Fruit fly (Drosophila melanogaster) whole organism, adult: ENCODE data around the gene ppk14.

Source experiments
- CG11617 ChIP-seq: fragments of 200-800 bp; sonication (Bioruptor generic); optimal IDR thresholded peaks from 2 replicates; lab custom pipeline; 2017; ENCODE audit warnings: mild to moderate bottlenecking, missing biosample characterization, missing genetic modification reagents, missing genetic modification characterization
- CG12768 ChIP-seq: fragments of 200-800 bp; sonication (Bioruptor generic); optimal IDR thresholded peaks from 2 replicates; lab custom pipeline; 2017; ENCODE audit warnings: missing biosample characterization, missing genetic modification characterization, mild to moderate bottlenecking, moderate library complexity, missing genetic modification reagents
- CG14711 ChIP-seq: fragments of 200-800 bp; sonication (Bioruptor generic); optimal IDR thresholded peaks from 2 replicates; lab custom pipeline; 2018; ENCODE audit warnings: missing biosample characterization, mild to moderate bottlenecking, missing genetic modification characterization, moderate library complexity
- CG1620 ChIP-seq: fragments of 200-800 bp; sonication (Bioruptor generic); optimal IDR thresholded peaks from 2 replicates; lab custom pipeline; 2016; ENCODE audit warnings: missing biosample characterization, missing genetic modification characterization
- CG33017 ChIP-seq: fragments of 200-800 bp; sonication (Bioruptor generic); optimal IDR thresholded peaks from 2 replicates; lab custom pipeline; 2018; ENCODE audit warnings: missing biosample characterization, mild to moderate bottlenecking, missing genetic modification characterization, moderate library complexity
- CG5204 ChIP-seq: fragments of 200-800 bp; sonication (Bioruptor generic); optimal IDR thresholded peaks from 2 replicates; lab custom pipeline; 2016; ENCODE audit warnings: missing biosample characterization, missing genetic modification characterization
- CG7045 ChIP-seq: fragments of 200-800 bp; sonication (Bioruptor generic); optimal IDR thresholded peaks from 2 replicates; lab custom pipeline; 2017; ENCODE audit warnings: missing biosample characterization, mild to moderate bottlenecking, missing genetic modification characterization
- CG7101 ChIP-seq: fragments of 200-800 bp; sonication (Bioruptor generic); optimal IDR thresholded peaks from 2 replicates; lab custom pipeline; 2018; ENCODE audit warnings: missing biosample characterization, mild to moderate bottlenecking, missing genetic modification characterization, moderate library complexity
- Clk ChIP-seq: fragments of 200-800 bp; sonication (Bioruptor generic); optimal IDR thresholded peaks from 2 replicates; lab custom pipeline; 2017; ENCODE audit warnings: missing biosample characterization, missing genetic modification characterization
- Crg-1 ChIP-seq: fragments of 200-800 bp; sonication (Bioruptor generic); optimal IDR thresholded peaks from 2 replicates; lab custom pipeline; 2016; ENCODE audit warnings: missing biosample characterization, missing genetic modification characterization
- Hr96 ChIP-seq: fragments of 200-800 bp; sonication (Bioruptor generic); optimal IDR thresholded peaks from 2 replicates; lab custom pipeline; 2016; ENCODE audit warnings: missing biosample characterization, missing genetic modification characterization
- Mnt ChIP-seq: fragments of 200-800 bp; sonication (Bioruptor generic); optimal IDR thresholded peaks from 2 replicates; lab custom pipeline; 2016; ENCODE audit warnings: missing biosample characterization, mild to moderate bottlenecking, missing genetic modification characterization
- bab1 ChIP-seq: fragments of 200-800 bp; sonication (Bioruptor generic); optimal IDR thresholded peaks from 3 replicates; lab custom pipeline; 2019; ENCODE audit warnings: missing biosample characterization, mild to moderate bottlenecking, missing genetic modification characterization, moderate library complexity
- cic ChIP-seq: fragments of 200-800 bp; sonication (Bioruptor generic); optimal IDR thresholded peaks from 2 replicates; lab custom pipeline; 2017; ENCODE audit warnings: missing biosample characterization, mild to moderate bottlenecking, missing genetic modification characterization, moderate library complexity
- cnc ChIP-seq, 2 experiments: fragments of >200 bp; optimal IDR thresholded peaks; 2 replicates each; lab custom pipeline; 2017
- kay ChIP-seq: fragments of 200-800 bp; sonication (Bioruptor generic); peaks from one replicate; lab custom pipeline; 2016; ENCODE audit warnings: missing biosample characterization, missing genetic modification characterization, borderline replicate concordance
- ovo ChIP-seq: fragments of 200-800 bp; sonication (Bioruptor generic); optimal IDR thresholded peaks from 2 replicates; lab custom pipeline; 2016; ENCODE audit warnings: missing biosample characterization, missing genetic modification characterization
- pad ChIP-seq: fragments of 200-800 bp; sonication (Bioruptor generic); optimal IDR thresholded peaks from 3 replicates; lab custom pipeline; 2017; ENCODE audit warnings: missing biosample characterization, missing genetic modification characterization, mild to moderate bottlenecking, moderate library complexity, missing genetic modification reagents
- tj ChIP-seq: fragments of 200-800 bp; sonication (Bioruptor generic); optimal IDR thresholded peaks from 3 replicates; lab custom pipeline; 2017; ENCODE audit warnings: missing biosample characterization, mild to moderate bottlenecking, missing genetic modification characterization, moderate library complexity
- toe ChIP-seq: fragments of 200-800 bp; sonication (Bioruptor generic); optimal IDR thresholded peaks from 2 replicates; lab custom pipeline; 2016; ENCODE audit warnings: missing biosample characterization, missing genetic modification characterization

The ppk14 gene

DNA sequence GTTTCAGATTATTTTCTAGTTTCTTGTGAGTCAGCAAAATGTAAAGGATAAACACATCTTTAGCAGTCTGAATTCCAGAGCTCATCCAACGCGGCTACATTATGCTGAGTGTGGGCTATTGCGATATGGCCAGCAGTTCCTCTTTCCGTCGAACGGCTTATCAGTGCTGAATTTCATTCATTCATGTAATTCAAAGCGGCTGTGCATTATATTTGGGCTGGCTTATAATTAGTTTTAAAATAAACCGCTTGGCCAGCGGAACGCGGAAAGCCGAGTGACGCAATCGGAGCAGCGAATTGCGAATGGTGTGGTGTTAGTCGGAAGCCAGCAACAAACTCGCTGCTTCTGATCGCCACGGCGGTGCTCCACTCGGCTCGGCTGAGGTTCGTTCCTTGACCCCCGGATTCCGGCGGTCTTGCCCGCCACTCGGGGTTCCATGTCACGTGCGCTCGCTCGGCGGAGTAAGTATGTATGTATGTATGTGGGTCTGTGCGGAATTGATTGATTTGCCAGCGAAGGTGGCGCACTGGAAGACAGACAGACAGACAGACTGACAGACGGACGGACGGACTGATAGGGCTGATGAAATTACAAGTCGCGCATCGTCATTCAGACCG lies 16.4 kb downstream of the ppk14 start:
- TF ChIP-seq tj (GFP tag; lab: Kevin White, UChicago) = peak; percentile 97
- no peak for TF ChIP-seq Clk
- peak; percentile 35 for TF ChIP-seq bab1 (GFP tag; lab: Kevin White, UChicago)

dm6 chr2L:6372088-6372487 lies 17.3 kb downstream of the ppk14 start, which contains the start of gene slam:
Gene slam (plus strand): TSS chr2L:6372388.
- TF ChIP-seq tj (GFP tag; lab: Kevin White, UChicago) (no peak), kay (no peak), cic (GFP tag; lab: Kevin White, UChicago) (no peak), Mnt (no peak), Crg-1 (GFP tag; lab: Kevin White, UChicago) (no peak)

DNA sequence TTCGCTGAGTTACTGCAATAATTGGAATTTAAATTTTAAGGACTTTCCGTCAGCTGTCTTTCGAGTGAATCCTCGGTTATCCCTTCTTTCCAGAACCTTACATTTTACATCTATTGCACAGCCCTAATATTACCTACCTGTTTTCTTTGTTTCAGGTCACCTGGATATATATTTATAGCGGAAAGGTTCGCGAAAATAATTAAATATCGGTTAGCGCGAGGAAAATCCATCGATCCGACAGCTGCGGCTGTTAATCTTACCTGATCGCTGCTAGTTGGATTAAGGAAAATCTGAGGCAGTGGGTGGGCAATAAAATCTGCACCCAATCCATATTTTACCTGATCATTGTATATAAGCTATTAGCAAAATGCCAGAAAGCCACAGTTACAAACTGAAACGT lies 18.4 kb downstream of the ppk14 start:
- TF ChIP-seq CG12768 = no peak
- no peak for TF ChIP-seq toe (GFP tag; lab: Kevin White, UChicago)
- no peak for TF ChIP-seq Crg-1 (GFP tag; lab: Kevin White, UChicago)
- no peak for TF ChIP-seq cic (GFP tag; lab: Kevin White, UChicago)
- no peak for TF ChIP-seq kay
- no peak for TF ChIP-seq CG14711 (tag; lab: Kevin White, UChicago)
- no peak for TF ChIP-seq CG7045 (GFP tag; lab: Kevin White, UChicago)
- no peak for TF ChIP-seq pad (GFP tag; lab: Kevin White, UChicago)
- no peak for TF ChIP-seq Clk
- TF ChIP-seq CG11617 (GFP tag; lab: Kevin White, UChicago) = no peak
- no peak for TF ChIP-seq CG33017 (tag; lab: Kevin White, UChicago)
- no peak for TF ChIP-seq Hr96 (GFP tag; lab: Kevin White, UChicago)
- no peak for TF ChIP-seq CG1620 (GFP tag; lab: Kevin White, UChicago)
- TF ChIP-seq tj (GFP tag; lab: Kevin White, UChicago) = no peak

dm6 chr2L:6379197-6379596 lies 24.4 kb downstream of the ppk14 start:
- TF ChIP-seq kay = no peak
- TF ChIP-seq CG7101 = no peak
- no peak for TF ChIP-seq CG11617 (GFP tag; lab: Kevin White, UChicago)
- TF ChIP-seq Clk = no peak
- TF ChIP-seq toe (GFP tag; lab: Kevin White, UChicago) = no peak
- no peak for TF ChIP-seq Mnt
- no peak for TF ChIP-seq tj (GFP tag; lab: Kevin White, UChicago)
- no peak for TF ChIP-seq pad (GFP tag; lab: Kevin White, UChicago)
- no peak for TF ChIP-seq ovo (GFP tag; lab: Kevin White, UChicago)
- TF ChIP-seq Crg-1 (GFP tag; lab: Kevin White, UChicago) = no peak

dm6 chr2L:6380966-6381365 lies 26.2 kb downstream of the ppk14 start, which contains the start of gene Nepl5:
Gene Nepl5 (plus strand): TSS chr2L:6381266.
- no peak for TF ChIP-seq CG14711 (tag; lab: Kevin White, UChicago)
- no peak for TF ChIP-seq kay
- TF ChIP-seq pad (GFP tag; lab: Kevin White, UChicago) = no peak
- TF ChIP-seq toe (GFP tag; lab: Kevin White, UChicago) = no peak
- TF ChIP-seq CG7045 (GFP tag; lab: Kevin White, UChicago) = no peak
- no peak for TF ChIP-seq CG11617 (GFP tag; lab: Kevin White, UChicago)
- no peak for TF ChIP-seq Crg-1 (GFP tag; lab: Kevin White, UChicago)
- TF ChIP-seq CG7101 = no peak

DNA sequence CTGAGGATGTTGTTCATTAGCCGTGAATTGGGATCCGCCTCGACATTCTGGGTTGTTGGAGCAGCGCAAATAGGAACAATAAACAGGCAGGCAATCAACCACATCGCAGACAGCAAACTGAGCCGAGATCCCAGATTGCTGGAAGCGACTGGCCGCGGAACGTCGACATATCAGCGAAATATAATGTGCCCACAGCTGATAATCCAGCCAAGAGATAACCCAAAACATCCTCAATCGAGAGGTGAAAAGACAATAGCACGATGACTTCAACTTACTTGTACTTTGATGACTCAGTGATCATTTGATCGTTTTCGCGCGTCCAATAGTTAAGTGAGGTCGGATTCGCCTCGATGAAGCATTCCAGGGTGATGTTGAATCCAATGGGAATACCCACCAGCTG lies 30.7 kb downstream of the ppk14 start, which contains the start of gene Nepl6:
Gene Nepl6 (minus strand): TSS at position 104 of the 400 bp plus-strand sequence.
- no peak for TF ChIP-seq ovo (GFP tag; lab: Kevin White, UChicago)
- TF ChIP-seq Clk = no peak
- TF ChIP-seq cic (GFP tag; lab: Kevin White, UChicago) = no peak
- no peak for TF ChIP-seq CG33017 (tag; lab: Kevin White, UChicago)
- no peak for TF ChIP-seq toe (GFP tag; lab: Kevin White, UChicago)
- no peak for TF ChIP-seq CG5204 (GFP tag; lab: Kevin White, UChicago)
- no peak for TF ChIP-seq kay
- no peak for TF ChIP-seq bab1 (GFP tag; lab: Kevin White, UChicago)
- no peak for TF ChIP-seq Crg-1 (GFP tag; lab: Kevin White, UChicago)
- TF ChIP-seq cnc (optimal IDR thresholded peaks at IDR 0.05; lab: Kevin White, UChicago) = no peak
- no peak for TF ChIP-seq CG7045 (GFP tag; lab: Kevin White, UChicago)
- no peak for TF ChIP-seq Mnt
- TF ChIP-seq CG11617 (GFP tag; lab: Kevin White, UChicago) = no peak
- TF ChIP-seq CG1620 (GFP tag; lab: Kevin White, UChicago) = no peak
- no peak for TF ChIP-seq Hr96 (GFP tag; lab: Kevin White, UChicago)
- no peak for TF ChIP-seq tj (GFP tag; lab: Kevin White, UChicago)
- no peak for TF ChIP-seq pad (GFP tag; lab: Kevin White, UChicago)

DNA sequence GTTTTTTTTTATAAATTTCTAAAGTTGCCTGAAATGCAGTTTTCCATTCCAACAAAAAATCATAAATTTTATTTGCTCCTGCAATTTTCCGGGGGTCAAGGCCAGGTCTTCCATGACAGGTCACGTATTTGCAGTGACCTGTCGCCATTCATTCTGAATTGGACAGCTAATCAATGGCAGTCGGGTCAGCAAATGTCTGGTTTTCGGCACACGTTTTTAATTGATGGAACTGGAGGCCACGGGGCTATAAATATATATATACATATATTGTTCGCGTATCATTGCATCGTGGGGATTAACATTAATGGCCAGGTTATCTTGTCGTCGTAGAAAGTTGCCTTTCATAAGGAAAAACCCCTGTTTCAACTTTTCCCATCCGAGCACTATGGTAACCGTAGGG lies 32.3 kb downstream of the ppk14 start:
- TF ChIP-seq CG12768 = no peak
- no peak for TF ChIP-seq bab1 (GFP tag; lab: Kevin White, UChicago)
- no peak for TF ChIP-seq pad (GFP tag; lab: Kevin White, UChicago)
- TF ChIP-seq CG11617 (GFP tag; lab: Kevin White, UChicago) = no peak
